Worm (Caenorhabditis elegans) whole organism, L1 larva: Measurements from ENCODE around the gene chil-7.

Source experiments
- ama-1 ChIP-seq: fragments of 150-350 bp; optimal IDR thresholded peaks from 2 replicates; lab custom pipeline; 2014
- pqm-1 ChIP-seq: sonication (generic microtip); optimal IDR thresholded peaks from 3 replicates; lab custom pipeline; 2017; ENCODE audit warnings: missing biosample characterization, missing genetic modification characterization
- skn-1 ChIP-seq: fragments of 150-350 bp; optimal IDR thresholded peaks from 2 replicates; lab custom pipeline; 2014; ENCODE audit warnings: missing biosample characterization, missing genetic modification characterization
- unc-62 ChIP-seq: fragments of 150-350 bp; optimal IDR thresholded peaks from 2 replicates; lab custom pipeline; 2014; ENCODE audit warnings: missing biosample characterization, missing genetic modification reagents, missing genetic modification characterization

ce11 chrII:9916177-9916576 is 45.2 kb upstream of the chil-7 start, which contains the start of gene F26C11.4:
- no peak for TF ChIP-seq pqm-1 (tag; lab: Kevin White, UChicago)
- no peak for TF ChIP-seq ama-1 (lab: Kevin White, UChicago)
- no peak for TF ChIP-seq skn-1 (tag; lab: Kevin White, UChicago)
- no peak for TF ChIP-seq unc-62 (GFP tag; lab: Kevin White, UChicago)
